Worm (Caenorhabditis elegans): Measurements from ENCODE around the gene C54F6.3.

Gene C54F6.3

DNA sequence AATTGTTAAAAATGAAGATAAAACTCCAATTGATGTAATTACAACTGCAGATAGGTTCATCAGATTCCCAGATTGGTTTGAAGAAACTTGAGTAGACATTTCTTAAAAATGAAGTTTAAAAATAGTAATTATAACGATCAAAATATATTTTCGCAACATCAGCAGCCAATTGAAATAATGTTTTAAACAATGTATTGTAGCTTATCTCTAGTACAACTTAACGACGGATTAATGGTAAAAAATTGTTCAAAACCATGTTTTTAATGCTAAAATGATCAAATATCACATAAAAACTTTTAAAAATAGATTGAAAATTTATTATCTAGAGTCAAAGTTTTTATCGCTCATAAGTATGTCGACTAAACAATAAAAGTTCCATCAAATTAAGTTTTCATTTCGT, 37.9 kb upstream of the C54F6.3 start, which contains the start of gene srbc-11:
Gene srbc-11 (minus strand): TSS at position 101 of the 400 bp plus-strand sequence.
- TF ChIP-seq aptf-2 (GFP tag; conservative IDR thresholded peaks at IDR 0.05), result no peak
- TF ChIP-seq let-607 (tag; optimal IDR thresholded peaks at IDR 0.05), result no peak
- no peak for TF ChIP-seq F33H1.4 (GFP tag; IDR thresholded peaks at IDR 0.05)
- TF ChIP-seq ZK185.1 (tag; optimal IDR thresholded peaks at IDR 0.05; ENCODE audit: poor library complexity, severe bottlenecking), result no peak
- TF ChIP-seq zim-3 (tag; optimal IDR thresholded peaks at IDR 0.05), result no peak
- no peak for TF ChIP-seq F55B11.4 (tag; optimal IDR thresholded peaks at IDR 0.05; ENCODE audit: borderline replicate concordance, insufficient read depth)
- TF ChIP-seq mes-4 (tag; optimal IDR thresholded peaks at IDR 0.05), result no peak
- TF ChIP-seq dox-1 (GFP tag; IDR thresholded peaks at IDR 0.05), result no peak
- no peak for TF ChIP-seq ccch-3 (GFP tag; optimal IDR thresholded peaks at IDR 0.05)

DNA sequence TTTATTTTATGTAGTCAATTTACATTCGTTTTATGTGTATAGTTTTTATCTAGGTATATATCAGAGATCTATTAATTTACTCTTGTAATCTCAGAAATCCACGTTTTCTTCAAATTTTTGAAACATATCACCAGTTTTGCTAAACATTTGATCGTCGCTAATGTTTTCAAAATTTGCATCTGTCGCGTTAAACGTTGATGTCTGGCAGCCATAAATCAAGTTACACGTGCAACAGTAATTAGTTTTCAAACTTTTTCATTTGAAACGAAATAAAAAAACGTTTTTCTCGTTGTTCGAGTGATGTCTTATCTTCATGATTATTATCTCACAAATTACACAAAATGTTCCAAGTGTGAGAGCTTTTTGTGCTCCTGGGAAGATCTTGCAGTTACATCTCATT, 35.6 kb upstream of the C54F6.3 start, which contains the start of gene srh-79:
Gene srh-79 (plus strand): TSS at position 301 of the 400 bp plus-strand sequence.
- no peak for TF ChIP-seq snpc-1.1 (tag; optimal IDR thresholded peaks at IDR 0.05; ENCODE audit: insufficient read depth)
- no peak for TF ChIP-seq unc-130 (GFP tag; optimal IDR thresholded peaks at IDR 0.05)
- TF ChIP-seq tbx-9 (tag; optimal IDR thresholded peaks at IDR 0.05; ENCODE audit: borderline replicate concordance), result no peak
- TF ChIP-seq nhr-27 (tag; optimal IDR thresholded peaks at IDR 0.05), result no peak
- TF ChIP-seq aptf-3 (GFP tag; IDR thresholded peaks at IDR 0.05), result no peak
- TF ChIP-seq efl-1 (GFP tag; optimal IDR thresholded peaks at IDR 0.05), result no peak
- TF ChIP-seq mcd-1 (GFP tag; IDR thresholded peaks at IDR 0.05), result no peak
- no peak for TF ChIP-seq cebp-2 (GFP tag; IDR thresholded peaks at IDR 0.05)
- TF ChIP-seq ama-1 (optimal IDR thresholded peaks at IDR 0.05), result no peak
- no peak for TF ChIP-seq ama-1 (GFP tag; optimal IDR thresholded peaks at IDR 0.05)
- no peak for TF ChIP-seq K12H6.12 (tag; optimal IDR thresholded peaks at IDR 0.05)
- TF ChIP-seq hlh-12 (tag; optimal IDR thresholded peaks at IDR 0.05), result no peak
- no peak for TF ChIP-seq bed-1 (GFP tag; IDR thresholded peaks at IDR 0.05)
- TF ChIP-seq F49E8.2 (tag; optimal IDR thresholded peaks at IDR 0.05; ENCODE audit: insufficient read depth), result no peak

DNA sequence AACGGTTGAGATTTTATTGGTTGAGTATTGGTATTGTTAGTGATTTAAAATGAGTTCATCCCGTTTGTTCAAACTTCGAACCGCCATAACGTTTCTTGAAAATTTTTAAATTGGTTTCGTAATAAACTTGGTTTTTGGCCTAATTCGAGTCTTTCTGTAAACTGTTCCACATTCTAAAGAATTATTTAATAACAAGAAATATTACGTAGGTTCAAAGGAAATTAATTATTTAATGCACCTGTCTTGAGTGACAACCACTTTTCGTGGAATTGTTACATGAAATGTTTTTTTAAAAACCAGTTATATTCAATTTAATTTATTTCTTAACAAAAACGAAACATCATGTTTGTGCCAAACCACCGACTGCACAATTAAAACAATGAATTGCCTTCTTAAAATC, 31.9 kb upstream of the C54F6.3 start:
- TF ChIP-seq F49E8.2 (tag; optimal IDR thresholded peaks at IDR 0.05; ENCODE audit: insufficient read depth), result no peak
- TF ChIP-seq akir-1 (GFP tag; optimal IDR thresholded peaks at IDR 0.05), result no peak
- TF ChIP-seq dpl-1 (GFP tag; optimal IDR thresholded peaks at IDR 0.05), result no peak

DNA sequence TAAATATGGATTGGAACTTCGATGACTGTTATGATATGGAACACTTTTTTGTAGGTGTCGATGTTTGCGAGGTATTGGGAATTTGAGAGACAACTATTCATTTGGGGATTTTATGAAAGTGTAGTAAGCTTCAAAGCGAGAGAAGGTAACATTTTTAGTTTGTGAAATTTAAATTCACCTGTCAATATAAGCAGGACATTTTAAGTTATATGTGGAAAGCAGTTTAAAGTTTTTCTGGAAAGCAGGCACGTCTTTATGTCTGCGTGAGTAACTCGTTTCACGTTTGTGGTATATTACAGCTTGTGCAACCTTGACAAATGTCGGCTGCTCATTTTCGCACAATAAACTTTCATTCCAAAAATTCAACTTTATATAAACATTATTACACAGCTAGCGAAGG, 28.8 kb upstream of the C54F6.3 start, which contains the start of gene srh-229:
Gene srh-229 (minus strand): TSS at position 101 of the 400 bp plus-strand sequence.
- no peak for TF ChIP-seq aptf-2 (GFP tag; conservative IDR thresholded peaks at IDR 0.05)
- TF ChIP-seq cebp-2 (GFP tag; IDR thresholded peaks at IDR 0.05), result no peak
- no peak for TF ChIP-seq nhr-90 (tag; optimal IDR thresholded peaks at IDR 0.05)
- no peak for TF ChIP-seq madf-8 (GFP tag; conservative IDR thresholded peaks at IDR 0.05)
- no peak for TF ChIP-seq F39B2.1 (GFP tag; IDR thresholded peaks at IDR 0.05)
- TF ChIP-seq Y67H2A.10 (GFP tag; conservative IDR thresholded peaks at IDR 0.05), result no peak
- no peak for TF ChIP-seq somi-1 (GFP tag; optimal IDR thresholded peaks at IDR 0.05)
- no peak for TF ChIP-seq lin-54 (GFP tag; optimal IDR thresholded peaks at IDR 0.05)
- TF ChIP-seq chd-7 (tag; optimal IDR thresholded peaks at IDR 0.05), result no peak
- TF ChIP-seq egl-18 (GFP tag; IDR thresholded peaks at IDR 0.05), result no peak
- TF ChIP-seq attf-3 (GFP tag; conservative IDR thresholded peaks at IDR 0.05), result no peak
- TF ChIP-seq him-1 (tag; optimal IDR thresholded peaks at IDR 0.05), result no peak
- TF ChIP-seq let-607 (tag; optimal IDR thresholded peaks at IDR 0.05), result no peak
- no peak for TF ChIP-seq mxl-1 (tag; optimal IDR thresholded peaks at IDR 0.05)
- TF ChIP-seq attf-6 (GFP tag; IDR thresholded peaks at IDR 0.05), result no peak
- TF ChIP-seq attf-5 (GFP tag; optimal IDR thresholded peaks at IDR 0.05), result no peak
- TF ChIP-seq K12H6.12 (tag; optimal IDR thresholded peaks at IDR 0.05), result no peak
- TF ChIP-seq zim-3 (tag; optimal IDR thresholded peaks at IDR 0.05), result no peak
